Worm (Caenorhabditis elegans): ENCODE data around the gene ace-1.
A peak's percentile ranks its signal among the peaks of the same experiment; 100 is the strongest.

ace-1 gene

DNA sequence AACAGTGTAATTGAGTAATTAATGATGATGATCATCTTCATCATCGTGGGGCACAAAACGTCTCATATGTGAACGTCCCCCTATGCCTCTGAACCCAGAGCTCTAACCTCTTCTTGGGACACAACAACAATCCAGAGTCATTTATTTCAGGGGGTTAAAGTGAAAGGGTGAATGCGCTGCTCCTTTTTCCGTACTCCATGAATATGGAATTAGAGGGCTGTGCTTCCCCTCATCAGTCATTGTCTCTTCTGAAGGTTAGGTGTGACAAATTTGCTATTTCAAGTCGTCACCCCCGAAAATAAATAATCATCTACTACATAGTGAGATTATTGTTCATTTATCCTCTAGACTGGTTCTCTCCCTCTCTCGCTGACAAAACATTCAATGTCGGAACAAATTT is 35.2 kb downstream of the ace-1 start:
- TF ChIP-seq pax-3 (tag; optimal IDR thresholded peaks at IDR 0.05): no peak
- no peak for TF ChIP-seq ces-1 (GFP tag; optimal IDR thresholded peaks at IDR 0.05)
- no peak for TF ChIP-seq skn-1 (tag; optimal IDR thresholded peaks at IDR 0.05)
- TF ChIP-seq snu-23 (GFP tag; optimal IDR thresholded peaks at IDR 0.05): no peak
- TF ChIP-seq ztf-4 (tag; optimal IDR thresholded peaks at IDR 0.05): no peak
- no peak for TF ChIP-seq fos-1 (tag; optimal IDR thresholded peaks at IDR 0.05)
- TF ChIP-seq sup-37 (GFP tag; optimal IDR thresholded peaks at IDR 0.05): no peak
- TF ChIP-seq dsc-1 (tag; optimal IDR thresholded peaks at IDR 0.05): peak; percentile 6
- no peak for TF ChIP-seq hlh-4 (tag; optimal IDR thresholded peaks at IDR 0.05)

DNA sequence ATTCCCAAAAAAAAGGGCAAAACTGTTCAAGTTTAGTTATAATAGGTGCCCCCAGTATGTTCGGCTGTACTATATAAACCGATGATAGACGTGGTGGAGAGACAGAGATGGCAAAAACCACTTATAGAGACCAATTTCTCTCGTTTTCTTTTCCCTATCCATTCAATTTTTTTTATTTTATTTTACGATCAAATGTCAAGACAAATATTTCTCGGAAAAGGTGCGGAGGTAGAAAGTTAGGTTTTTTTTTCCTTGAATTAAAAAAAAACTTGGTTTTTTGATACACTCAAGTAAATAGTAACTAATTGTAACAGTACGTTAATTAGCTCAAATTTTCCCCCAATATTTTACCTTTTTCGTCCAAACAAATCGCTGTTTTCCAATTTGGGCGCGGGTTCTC is 35.7 kb downstream of the ace-1 start:
- TF ChIP-seq nhr-85 (tag) (peak; percentile 62), lin-35 (GFP tag; optimal IDR thresholded peaks at IDR 0.05) (no peak), ces-1 (GFP tag; optimal IDR thresholded peaks at IDR 0.05) (no peak), ets-5 (GFP tag; IDR thresholded peaks at IDR 0.05) (no peak), blmp-1 (tag; optimal IDR thresholded peaks at IDR 0.05) (peak; percentile 16), Y116A8C.19 (tag; optimal IDR thresholded peaks at IDR 0.05; ENCODE audit: borderline replicate concordance) (no peak), zip-4 (GFP tag; optimal IDR thresholded peaks at IDR 0.05) (no peak), lsy-2 (tag; optimal IDR thresholded peaks at IDR 0.05) (peak in 1 of 2 experiments; percentile 12)

DNA sequence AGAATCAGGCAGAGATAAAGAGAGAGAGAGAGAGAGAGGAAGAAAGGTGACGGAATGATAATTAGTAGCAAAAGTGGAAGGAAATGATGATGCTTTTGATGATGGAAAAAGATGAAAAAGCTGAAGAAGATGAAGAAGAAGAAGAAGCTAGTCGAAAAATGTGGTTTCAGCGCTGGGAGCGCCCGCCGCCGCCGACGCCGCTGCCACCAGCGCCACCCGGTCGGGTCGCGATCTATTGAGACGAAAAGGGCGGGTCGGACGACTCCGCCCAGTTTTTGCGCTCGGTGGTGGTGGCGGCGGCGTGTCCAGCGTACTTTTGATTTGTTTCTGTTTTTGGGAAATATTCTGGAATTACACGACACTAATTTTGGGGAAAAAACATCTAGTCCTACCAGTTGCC is 36.3 kb downstream of the ace-1 start:
- TF ChIP-seq rnt-1 (tag; optimal IDR thresholded peaks at IDR 0.05): peak; percentile 6
- no peak for TF ChIP-seq nhr-12 (tag; optimal IDR thresholded peaks at IDR 0.05)
- no peak for TF ChIP-seq nhr-76 (tag; optimal IDR thresholded peaks at IDR 0.05)
- TF ChIP-seq ceh-82 (tag; optimal IDR thresholded peaks at IDR 0.05): no peak

DNA sequence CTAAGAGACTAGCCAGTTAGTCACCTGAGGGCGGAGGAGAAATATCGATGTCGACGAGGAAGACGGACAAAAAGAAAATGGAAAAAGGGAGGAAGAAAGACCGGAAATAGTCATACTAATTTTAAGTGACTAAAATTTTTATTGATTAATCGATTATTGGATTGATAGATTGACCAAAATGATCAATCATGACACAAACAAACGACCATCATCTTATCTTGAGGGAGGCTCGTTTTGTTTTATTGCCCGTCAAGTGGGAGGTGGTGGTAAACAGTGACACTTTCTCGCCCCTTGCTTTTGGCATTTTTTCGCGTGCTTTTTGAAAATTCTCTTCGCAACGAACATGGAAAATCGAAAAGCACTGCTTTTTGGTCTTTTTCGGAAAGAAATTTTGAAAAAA is 37.7 kb downstream of the ace-1 start:
- no peak for TF ChIP-seq C04F5.9 (tag; optimal IDR thresholded peaks at IDR 0.05)
- TF ChIP-seq ces-1 (GFP tag; optimal IDR thresholded peaks at IDR 0.05): no peak
- peak; percentile 25 for TF ChIP-seq snu-23 (GFP tag; optimal IDR thresholded peaks at IDR 0.05)
- TF ChIP-seq zip-4 (GFP tag; optimal IDR thresholded peaks at IDR 0.05): no peak
- TF ChIP-seq lin-14 (GFP tag; optimal IDR thresholded peaks at IDR 0.05): peak; percentile 51
- no peak for TF ChIP-seq hlh-4 (tag; optimal IDR thresholded peaks at IDR 0.05)
- TF ChIP-seq dsc-1 (tag; optimal IDR thresholded peaks at IDR 0.05): no peak
- TF ChIP-seq isw-1 (GFP tag; IDR thresholded peaks at IDR 0.05): no peak
- TF ChIP-seq sox-4 (tag; optimal IDR thresholded peaks at IDR 0.05): no peak
- TF ChIP-seq nhr-28 (tag; optimal IDR thresholded peaks at IDR 0.05): no peak
- no peak for TF ChIP-seq efl-3 (GFP tag; optimal IDR thresholded peaks at IDR 0.05)
- no peak for TF ChIP-seq ztf-4 (tag; optimal IDR thresholded peaks at IDR 0.05)
- TF ChIP-seq efl-1 (optimal IDR thresholded peaks at IDR 0.05): no peak
- peak in 1 of 2 experiments; percentile 76 for TF ChIP-seq efl-1 (GFP tag; optimal IDR thresholded peaks at IDR 0.05 in 1 of 2)
- TF ChIP-seq ama-1 (optimal IDR thresholded peaks at IDR 0.05): no peak
- peak; percentile 20; the same call in 1 of the 2 replicates for TF ChIP-seq nhr-19 (GFP tag; conservative IDR thresholded peaks at IDR 0.05)
- TF ChIP-seq skn-1 (tag; optimal IDR thresholded peaks at IDR 0.05): no peak
- TF ChIP-seq ceh-63 (GFP tag; optimal IDR thresholded peaks at IDR 0.05): no peak
- TF ChIP-seq lin-35 (GFP tag; optimal IDR thresholded peaks at IDR 0.05): peak in 1 of 2 experiments; percentile 38
- TF ChIP-seq nhr-85 (tag): peak; percentile 83
- no peak for TF ChIP-seq sptf-1 (tag; optimal IDR thresholded peaks at IDR 0.05)
- peak; percentile 28 for TF ChIP-seq nhr-71 (tag; optimal IDR thresholded peaks at IDR 0.05)
- TF ChIP-seq nhr-77 (tag; optimal IDR thresholded peaks at IDR 0.05): no peak
- no peak for TF ChIP-seq alr-1 (tag; optimal IDR thresholded peaks at IDR 0.05; ENCODE audit: borderline replicate concordance)
- peak; percentile 10 for TF ChIP-seq nhr-20 (tag; optimal IDR thresholded peaks at IDR 0.05)
- no peak for TF ChIP-seq C34B4.2 (tag; optimal IDR thresholded peaks at IDR 0.05)
- TF ChIP-seq nhr-47 (tag; optimal IDR thresholded peaks at IDR 0.05): peak; percentile 20
- TF ChIP-seq C16A3.4 (tag; optimal IDR thresholded peaks at IDR 0.05): no peak
- TF ChIP-seq mep-1 (tag; optimal IDR thresholded peaks at IDR 0.05): peak; percentile 13
- no peak for TF ChIP-seq fkh-8 (tag; optimal IDR thresholded peaks at IDR 0.05)
- no peak for TF ChIP-seq lin-13 (GFP tag; optimal IDR thresholded peaks at IDR 0.05)
- TF ChIP-seq elt-3 (tag; optimal IDR thresholded peaks at IDR 0.05): peak in 1 of 6 experiments; percentile 53
- peak; percentile 40 for TF ChIP-seq elt-2 (tag; optimal IDR thresholded peaks at IDR 0.05)
- no peak for TF ChIP-seq aha-1 (tag; optimal IDR thresholded peaks at IDR 0.05)
- TF ChIP-seq irx-1 (tag; optimal IDR thresholded peaks at IDR 0.05): no peak
- no peak for TF ChIP-seq blmp-1 (tag; optimal IDR thresholded peaks at IDR 0.05)
- no peak for TF ChIP-seq mef-2 (tag; optimal IDR thresholded peaks at IDR 0.05)
- TF ChIP-seq nhr-84 (tag; optimal IDR thresholded peaks at IDR 0.05): no peak
